Fruit fly (Drosophila melanogaster) whole organism, prepupa: ENCODE measurements around the gene Prosbeta2R2.

Experiments used
- Blimp-1 ChIP-seq: fragments of 200-800 bp; sonication (Bioruptor generic); optimal IDR thresholded peaks from 3 replicates; lab custom pipeline; 2017; ENCODE audit warnings: missing biosample characterization, missing genetic modification characterization, mild to moderate bottlenecking, moderate library complexity, missing genetic modification reagents
- CG10631 ChIP-seq: fragments of 200-800 bp; sonication (Bioruptor generic); optimal IDR thresholded peaks from 2 replicates; lab custom pipeline; 2016; ENCODE audit warnings: missing biosample characterization, missing genetic modification characterization
- CG10669 ChIP-seq: fragments of 200-800 bp; sonication (Bioruptor generic); optimal IDR thresholded peaks from 3 replicates; lab custom pipeline; 2018; ENCODE audit warnings: missing biosample characterization, mild to moderate bottlenecking, missing genetic modification characterization, moderate library complexity
- CG11294 ChIP-seq: fragments of 200-800 bp; sonication (Bioruptor generic); IDR thresholded peaks from 2 replicates; pipeline ENCODE4 v1.3.6; 2022; ENCODE audit warnings: missing biosample characterization, missing genetic modification characterization
- CG11762 ChIP-seq: fragments of 200-800 bp; sonication (Bioruptor generic); optimal IDR thresholded peaks from 3 replicates; lab custom pipeline; 2016; ENCODE audit warnings: missing biosample characterization, missing genetic modification characterization; ENCODE audit not compliant: insufficient read depth
- CG11902 ChIP-seq: fragments of 200-800 bp; sonication (Bioruptor generic); optimal IDR thresholded peaks from 3 replicates; lab custom pipeline; 2016; ENCODE audit warnings: missing biosample characterization, missing genetic modification characterization
- CG15336 ChIP-seq: fragments of 200-800 bp; sonication (Bioruptor generic); IDR thresholded peaks from 2 replicates; pipeline ENCODE4 v1.3.6; 2022; ENCODE audit warnings: missing biosample characterization, missing genetic modification characterization
- CG1621 ChIP-seq: fragments of 200-800 bp; sonication (Bioruptor generic); optimal IDR thresholded peaks from 3 replicates; lab custom pipeline; 2018; ENCODE audit warnings: missing biosample characterization, mild to moderate bottlenecking, missing genetic modification characterization
- CG16779 ChIP-seq: fragments of 200-800 bp; sonication (Bioruptor generic); optimal IDR thresholded peaks from 3 replicates; lab custom pipeline; 2017; ENCODE audit warnings: missing biosample characterization, mild to moderate bottlenecking, missing genetic modification characterization
- CG3032 ChIP-seq: fragments of 200-800 bp; optimal IDR thresholded peaks from 2 replicates; lab custom pipeline; 2019; ENCODE audit warnings: missing biosample characterization, mild to moderate bottlenecking, missing genetic modification characterization, moderate library complexity
- CG31627 ChIP-seq: fragments of 200-800 bp; sonication (Bioruptor generic); optimal IDR thresholded peaks from 3 replicates; lab custom pipeline; 2016; ENCODE audit warnings: missing biosample characterization, missing genetic modification characterization
- CG32006 ChIP-seq: fragments of 200-800 bp; sonication (Bioruptor generic); optimal IDR thresholded peaks from 3 replicates; lab custom pipeline; 2017; ENCODE audit warnings: missing biosample characterization, mild to moderate bottlenecking, missing genetic modification characterization
- CG34406 ChIP-seq: fragments of 200-800 bp; sonication (Bioruptor generic); optimal IDR thresholded peaks from 3 replicates; lab custom pipeline; 2016; ENCODE audit warnings: missing biosample characterization, missing genetic modification characterization
- CG3919 ChIP-seq: fragments of 200-800 bp; sonication (Bioruptor generic); optimal IDR thresholded peaks from 3 replicates; lab custom pipeline; 2016; ENCODE audit warnings: missing biosample characterization, missing genetic modification characterization
- CG6163 ChIP-seq: fragments of 200-800 bp; sonication (Bioruptor generic); IDR thresholded peaks from 3 replicates; pipeline ENCODE4 v1.3.6; 2022; ENCODE audit warnings: missing biosample characterization, missing genetic modification characterization
- CG6808 ChIP-seq: fragments of 200-800 bp; sonication (Bioruptor generic); optimal IDR thresholded peaks from 3 replicates; lab custom pipeline; 2017; ENCODE audit warnings: missing biosample characterization, missing genetic modification characterization, mild to moderate bottlenecking, moderate library complexity, missing genetic modification reagents
- CG6854 ChIP-seq: fragments of 200-800 bp; sonication (Bioruptor generic); optimal IDR thresholded peaks from 2 replicates; lab custom pipeline; 2017; ENCODE audit warnings: missing biosample characterization, mild to moderate bottlenecking, missing genetic modification characterization
- CG7368 ChIP-seq: fragments of 200-800 bp; sonication (Bioruptor generic); optimal IDR thresholded peaks from 3 replicates; lab custom pipeline; 2016; ENCODE audit warnings: missing biosample characterization, missing genetic modification characterization
- CG8119 ChIP-seq: fragments of 200-800 bp; sonication (Bioruptor generic); IDR thresholded peaks from 3 replicates; pipeline ENCODE4 v1.3.6; 2022; ENCODE audit warnings: missing biosample characterization, missing genetic modification characterization
- CG8319 ChIP-seq: fragments of 200-800 bp; sonication (Bioruptor generic); optimal IDR thresholded peaks from 3 replicates; lab custom pipeline; 2016; ENCODE audit warnings: missing biosample characterization, missing genetic modification characterization
- Eip75B ChIP-seq: fragments of 200-800 bp; sonication (Bioruptor generic); optimal IDR thresholded peaks from 3 replicates; lab custom pipeline; 2016; ENCODE audit warnings: missing biosample characterization, missing genetic modification characterization
- Eip78C ChIP-seq: fragments of 200-800 bp; sonication (Bioruptor generic); peaks from one replicate; lab custom pipeline; 2016; ENCODE audit warnings: missing biosample characterization, missing genetic modification characterization
- Ets21C ChIP-seq: fragments of 200-800 bp; sonication (Bioruptor generic); optimal IDR thresholded peaks from 3 replicates; lab custom pipeline; 2016; ENCODE audit warnings: missing biosample characterization, missing genetic modification characterization
- Ets96B ChIP-seq: fragments of 200-800 bp; optimal IDR thresholded peaks from 2 replicates; lab custom pipeline; 2019; ENCODE audit warnings: missing biosample characterization, mild to moderate bottlenecking, missing genetic modification characterization, moderate library complexity
- Gug ChIP-seq: fragments of 200-800 bp; sonication (Bioruptor generic); IDR thresholded peaks from 2 replicates; pipeline ENCODE4 v1.3.6; 2022; ENCODE audit warnings: missing biosample characterization, missing genetic modification characterization
- Hr38 ChIP-seq: sonication (Bioruptor generic); optimal IDR thresholded peaks from 2 replicates; lab custom pipeline; 2016; ENCODE audit warnings: missing biosample characterization, missing genetic modification characterization
- Hr4 ChIP-seq: fragments of 200-800 bp; sonication (Bioruptor generic); optimal IDR thresholded peaks from 3 replicates; lab custom pipeline; 2016; ENCODE audit warnings: missing biosample characterization, missing genetic modification characterization
- Lpt ChIP-seq: fragments of 200-800 bp; sonication (Bioruptor generic); optimal IDR thresholded peaks from 3 replicates; lab custom pipeline; 2016; ENCODE audit warnings: missing biosample characterization, missing genetic modification characterization
- Met ChIP-seq: fragments of 200-800 bp; sonication (Bioruptor generic); optimal IDR thresholded peaks from 3 replicates; lab custom pipeline; 2016; ENCODE audit warnings: missing biosample characterization, missing genetic modification characterization
- OdsH ChIP-seq: fragments of 200-800 bp; sonication (Bioruptor generic); optimal IDR thresholded peaks from 3 replicates; lab custom pipeline; 2016; ENCODE audit warnings: missing biosample characterization, missing genetic modification characterization
- Smox ChIP-seq: fragments of 200-800 bp; sonication (Bioruptor generic); optimal IDR thresholded peaks from 3 replicates; lab custom pipeline; 2016; ENCODE audit warnings: missing biosample characterization, missing genetic modification characterization
- Sox15 ChIP-seq: fragments of 200-800 bp; sonication (Bioruptor generic); optimal IDR thresholded peaks from 3 replicates; lab custom pipeline; 2016; ENCODE audit warnings: missing biosample characterization, missing genetic modification characterization
- achi ChIP-seq: fragments of 200-800 bp; sonication (Bioruptor generic); optimal IDR thresholded peaks from 3 replicates; lab custom pipeline; 2016; ENCODE audit warnings: missing biosample characterization, missing genetic modification characterization
- dsx ChIP-seq: fragments of 200-800 bp; optimal IDR thresholded peaks from 3 replicates; lab custom pipeline; 2019; ENCODE audit warnings: missing biosample characterization, mild to moderate bottlenecking, missing genetic modification characterization, moderate library complexity; ENCODE audit not compliant: poor library complexity, severe bottlenecking
- eg ChIP-seq: fragments of 200-800 bp; sonication (Bioruptor generic); IDR thresholded peaks from 3 replicates; pipeline ENCODE4 v1.3.6; 2022; ENCODE audit warnings: missing biosample characterization, missing genetic modification characterization
- esn ChIP-seq: fragments of 200-800 bp; sonication (Bioruptor generic); optimal IDR thresholded peaks from 2 replicates; lab custom pipeline; 2016; ENCODE audit warnings: missing biosample characterization, mild to moderate bottlenecking, missing genetic modification characterization, moderate library complexity
- fd59A ChIP-seq: fragments of 200-800 bp; sonication (Bioruptor generic); optimal IDR thresholded peaks from 2 replicates; lab custom pipeline; 2017; ENCODE audit warnings: missing biosample characterization, mild to moderate bottlenecking, missing genetic modification characterization, missing genetic modification reagents
- fd85E ChIP-seq: fragments of 200-800 bp; sonication (Bioruptor generic); optimal IDR thresholded peaks from 3 replicates; lab custom pipeline; 2016; ENCODE audit warnings: missing biosample characterization, missing genetic modification characterization
- lz ChIP-seq: fragments of 200-800 bp; sonication (Bioruptor generic); optimal IDR thresholded peaks from 3 replicates; lab custom pipeline; 2016; ENCODE audit warnings: missing biosample characterization, missing genetic modification characterization
- pdm3 ChIP-seq: fragments of 200-800 bp; sonication (Bioruptor generic); optimal IDR thresholded peaks from 3 replicates; lab custom pipeline; 2016; ENCODE audit warnings: missing biosample characterization, missing genetic modification characterization
- spab ChIP-seq: fragments of 200-800 bp; sonication (Bioruptor generic); optimal IDR thresholded peaks from 2 replicates; lab custom pipeline; 2017; ENCODE audit warnings: missing biosample characterization, mild to moderate bottlenecking, missing genetic modification characterization, missing genetic modification reagents
- ss ChIP-seq, 2 experiments: fragments of 200-800 bp; sonication (Bioruptor generic); optimal IDR thresholded peaks; 2 replicates in 1 of 2; 3 replicates in 1 of 2; lab custom pipeline; 2017 to 2018; ENCODE audit warnings: mild to moderate bottlenecking in 2 of 2, missing biosample characterization in 2 of 2, missing genetic modification characterization in 2 of 2, moderate library complexity in 1 of 2
- topi ChIP-seq: fragments of 200-800 bp; sonication (Bioruptor generic); optimal IDR thresholded peaks from 3 replicates; lab custom pipeline; 2016; ENCODE audit warnings: missing biosample characterization, missing genetic modification characterization
- vri ChIP-seq: fragments of 200-800 bp; sonication (Bioruptor generic); optimal IDR thresholded peaks from 3 replicates; lab custom pipeline; 2016; ENCODE audit warnings: missing biosample characterization, mild to moderate bottlenecking, missing genetic modification characterization

The Prosbeta2R2 gene

DNA sequence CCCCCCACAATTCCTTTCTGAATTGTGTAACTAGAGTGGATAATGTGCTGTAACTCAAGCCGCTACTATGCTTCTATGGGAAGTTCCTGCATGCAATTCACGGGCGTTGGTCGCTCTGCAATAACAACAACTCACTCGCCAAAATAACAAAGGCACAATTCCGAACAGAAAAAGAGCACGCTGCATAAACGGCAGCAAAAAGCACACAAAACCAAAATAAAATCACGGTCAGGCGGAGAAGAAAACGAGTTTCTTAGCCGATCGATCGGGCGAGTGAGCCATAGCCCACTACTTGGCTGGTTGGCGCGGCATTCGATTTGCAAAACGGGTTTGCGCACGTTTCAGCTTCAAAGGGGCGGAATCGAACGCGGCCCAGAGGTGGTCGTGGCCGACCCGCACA is 6.0 kb downstream of the Prosbeta2R2 start:
- no peak for TF ChIP-seq fd59A (GFP tag; lab: Kevin White, UChicago)
- TF ChIP-seq CG1621 (tag; lab: Kevin White, UChicago): peak; percentile 73
- TF ChIP-seq CG6854: peak; percentile 15
- no peak for TF ChIP-seq CG3032 (tag; lab: Kevin White, UChicago)
- TF ChIP-seq CG8119 (GFP tag; lab: Robert Waterston, UW): no peak
- 0 out of 3 replicates have a peak, but pooled peaks have one; percentile 19 for TF ChIP-seq eg (GFP tag; lab: Robert Waterston, UW)
- peak; percentile 48 to 54 for TF ChIP-seq ss (GFP tag; optimal IDR thresholded peaks at IDR 0.05; lab: Kevin White, UChicago)
- no peak for TF ChIP-seq CG31627 (GFP tag; lab: Kevin White, UChicago)
- TF ChIP-seq Hr4: no peak
- TF ChIP-seq CG6808 (GFP tag; lab: Kevin White, UChicago): peak; percentile 23
- no peak for TF ChIP-seq esn (GFP tag; lab: Kevin White, UChicago)
- TF ChIP-seq CG10669: no peak
- TF ChIP-seq CG6163 (GFP tag; lab: Robert Waterston, UW): peak; percentile 13; the same call in 1 of the 3 replicates
- peak; percentile 27 for TF ChIP-seq dsx (GFP tag; lab: Kevin White, UChicago)

DNA sequence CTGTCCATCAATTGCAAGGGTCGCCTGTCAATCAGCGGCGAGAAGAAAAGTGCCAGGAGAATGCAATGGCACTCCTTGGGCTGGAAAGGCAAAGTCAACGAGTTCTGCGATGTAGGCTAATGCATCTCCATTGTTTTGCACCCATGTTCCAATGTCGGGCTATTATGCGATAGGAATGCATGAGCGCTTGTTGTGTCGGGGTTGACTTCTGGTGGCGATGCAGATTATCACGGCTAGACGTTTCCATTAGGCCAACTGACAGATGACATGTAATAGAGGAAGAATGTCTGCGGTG is 6.6 kb downstream of the Prosbeta2R2 start:
- TF ChIP-seq dsx (GFP tag; lab: Kevin White, UChicago): no peak
- no peak for TF ChIP-seq CG3919 (GFP tag; lab: Kevin White, UChicago)

DNA sequence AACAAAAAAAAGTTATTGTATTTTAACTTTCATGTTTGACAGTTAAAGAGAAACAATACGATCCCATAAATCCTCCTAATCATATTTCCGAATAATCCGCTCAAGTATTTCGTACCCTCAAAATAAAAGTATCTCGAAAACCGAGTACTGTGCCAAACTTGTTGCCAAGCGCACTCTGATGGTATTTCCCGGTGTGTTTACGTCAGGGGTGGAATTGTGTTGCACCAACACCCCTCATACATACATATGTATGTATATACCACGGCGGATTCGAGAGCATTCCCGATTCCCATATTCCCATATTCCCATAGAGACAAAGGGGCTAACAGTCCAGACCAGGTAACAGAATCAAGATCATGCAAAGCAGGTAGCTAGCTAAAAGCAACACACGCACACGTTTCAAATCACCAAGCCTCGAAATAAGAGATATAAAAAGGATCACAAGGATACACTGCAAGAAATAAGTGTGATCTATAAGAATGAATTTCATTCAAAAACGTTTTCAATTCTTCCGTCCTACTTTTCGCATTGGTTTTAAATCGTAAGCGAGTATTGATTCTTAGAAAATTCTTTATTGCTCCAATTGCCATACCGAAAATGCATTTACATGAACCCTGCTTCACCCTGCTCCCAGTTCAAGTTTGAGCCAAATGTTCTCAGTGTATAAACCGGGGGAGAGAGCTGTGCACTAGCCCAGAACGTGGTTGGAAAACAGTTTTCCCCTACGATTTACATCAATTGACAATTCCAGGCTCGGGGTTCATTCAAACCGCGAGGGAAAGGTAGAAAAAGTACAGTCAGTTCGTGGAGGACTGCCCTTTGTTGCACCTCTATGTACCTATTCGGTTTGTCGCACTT is 7.2 kb downstream of the Prosbeta2R2 start:
- peak; percentile 49 for TF ChIP-seq spab (GFP tag; lab: Kevin White, UChicago)
- TF ChIP-seq CG15336: 0 out of 2 replicates have a peak, but pooled peaks have one; percentile 35
- peak; percentile 36 for TF ChIP-seq CG1621 (tag; lab: Kevin White, UChicago)
- TF ChIP-seq CG16779 (tag; lab: Kevin White, UChicago): peak; percentile 18
- no peak for TF ChIP-seq CG8319 (GFP tag; lab: Kevin White, UChicago)
- no peak for TF ChIP-seq Hr38 (GFP tag; lab: Kevin White, UChicago)
- TF ChIP-seq CG10631 (GFP tag; lab: Kevin White, UChicago): peak; percentile 50
- peak; percentile 65 for TF ChIP-seq CG3032 (tag; lab: Kevin White, UChicago)
- TF ChIP-seq Blimp-1 (GFP tag; lab: Kevin White, UChicago): no peak
- TF ChIP-seq CG7368: no peak
- no peak for TF ChIP-seq fd85E (GFP tag; lab: Kevin White, UChicago)
- no peak for TF ChIP-seq vri (GFP tag; lab: Kevin White, UChicago)
- TF ChIP-seq lz: peak; percentile 13
- TF ChIP-seq CG11902 (GFP tag; lab: Kevin White, UChicago): no peak
- TF ChIP-seq Ets96B (tag; lab: Kevin White, UChicago): peak; percentile 65
- peak; percentile 9 for TF ChIP-seq CG34406 (GFP tag; lab: Kevin White, UChicago)
- TF ChIP-seq eg (GFP tag; lab: Robert Waterston, UW): no peak
- TF ChIP-seq CG6163 (GFP tag; lab: Robert Waterston, UW): peak; percentile 28; the same call in 1 of the 3 replicates
- peak; percentile 63 for TF ChIP-seq CG10669
- TF ChIP-seq CG11294 (GFP tag; lab: Robert Waterston, UW): no peak
- peak; percentile 49 for TF ChIP-seq OdsH
- peak; percentile 26 for TF ChIP-seq Met
- peak; percentile 50 for TF ChIP-seq dsx (GFP tag; lab: Kevin White, UChicago)
- peak; percentile 49 for TF ChIP-seq pdm3 (GFP tag; lab: Kevin White, UChicago)
- TF ChIP-seq ss (GFP tag; optimal IDR thresholded peaks at IDR 0.05; lab: Kevin White, UChicago): peak; percentile 65 to 69
- TF ChIP-seq Sox15 (GFP tag; lab: Kevin White, UChicago): no peak
- TF ChIP-seq Gug (GFP tag; lab: Robert Waterston, UW): 0 out of 2 replicates have a peak, but pooled peaks have one; percentile 16
- TF ChIP-seq Ets21C (GFP tag; lab: Kevin White, UChicago): no peak
- TF ChIP-seq topi (GFP tag; lab: Kevin White, UChicago): peak; percentile 23
- TF ChIP-seq CG32006 (GFP tag; lab: Kevin White, UChicago): peak; percentile 52
- TF ChIP-seq CG8119 (GFP tag; lab: Robert Waterston, UW): 0 out of 3 replicates have a peak, but pooled peaks have one; percentile 39
- peak; percentile 73 for TF ChIP-seq Eip78C
- TF ChIP-seq Smox (GFP tag; lab: Kevin White, UChicago): no peak
- TF ChIP-seq Eip75B: peak; percentile 71
- peak; percentile 56 for TF ChIP-seq fd59A (GFP tag; lab: Kevin White, UChicago)
- peak; percentile 43 for TF ChIP-seq achi (GFP tag; lab: Kevin White, UChicago)
- no peak for TF ChIP-seq Lpt (GFP tag; lab: Kevin White, UChicago)
- TF ChIP-seq CG11762 (GFP tag; lab: Kevin White, UChicago): peak; percentile 18
